Worm (Caenorhabditis elegans) whole organism, L2 larva: ENCODE results near the gene nhr-206.

Experiments
- C34F6.9 ChIP-seq: fragments of 150-350 bp; optimal IDR thresholded peaks from 2 replicates; lab custom pipeline; 2014; ENCODE audit warnings: missing biosample characterization, missing genetic modification characterization
- blmp-1 ChIP-seq: sonication (generic microtip); optimal IDR thresholded peaks from 2 replicates; lab custom pipeline; 2017; ENCODE audit warnings: missing genetic modification characterization, mild to moderate bottlenecking, missing compliant biosample characterization, antibody characterized with exemption, moderate library complexity; ENCODE audit not compliant: insufficient read depth
- egl-27 ChIP-seq: sonication (generic microtip); optimal IDR thresholded peaks from 3 replicates; lab custom pipeline; 2017; ENCODE audit warnings: missing biosample characterization, missing genetic modification reagents, missing genetic modification characterization
- elt-3 ChIP-seq: sonication (generic microtip); optimal IDR thresholded peaks from 2 replicates; lab custom pipeline; 2017; ENCODE audit warnings: missing biosample characterization, missing genetic modification characterization
- lin-13 ChIP-seq: fragments of 150-350 bp; optimal IDR thresholded peaks from 2 replicates; lab custom pipeline; 2014; ENCODE audit warnings: missing biosample characterization, missing genetic modification reagents, missing genetic modification characterization
- mbf-1 ChIP-seq: sonication (generic microtip); optimal IDR thresholded peaks from 2 replicates; lab custom pipeline; 2017; ENCODE audit warnings: missing biosample characterization, missing genetic modification characterization
- nhr-129 ChIP-seq: fragments of 150-350 bp; optimal IDR thresholded peaks from 2 replicates; lab custom pipeline; 2014; ENCODE audit warnings: missing biosample characterization, missing genetic modification characterization
- nhr-23 ChIP-seq: fragments of 150-350 bp; optimal IDR thresholded peaks from 2 replicates; lab custom pipeline; 2014; ENCODE audit warnings: missing biosample characterization, missing genetic modification reagents, missing genetic modification characterization
- ztf-11 ChIP-seq: sonication (generic microtip); optimal IDR thresholded peaks from 2 replicates; lab custom pipeline; 2017; ENCODE audit warnings: missing biosample characterization, missing genetic modification characterization

- TF ChIP-seq blmp-1 (no peak), nhr-23 (tag; lab: Kevin White, UChicago) (no peak), mbf-1 (no peak), C34F6.9 (tag; lab: Kevin White, UChicago) (no peak), lin-13 (GFP tag; lab: Kevin White, UChicago) (no peak), egl-27 (tag; lab: Kevin White, UChicago) (no peak), elt-3 (no peak), nhr-129 (tag; lab: Kevin White, UChicago) (no peak), ztf-11 (no peak)
Observed at ce11 chrV:12074886-12075285, 16.9 kb upstream of the nhr-206 start, which contains the start of gene R07B7.6.
